Worm (Caenorhabditis elegans): ENCODE results near the gene srbc-24.

DNA sequence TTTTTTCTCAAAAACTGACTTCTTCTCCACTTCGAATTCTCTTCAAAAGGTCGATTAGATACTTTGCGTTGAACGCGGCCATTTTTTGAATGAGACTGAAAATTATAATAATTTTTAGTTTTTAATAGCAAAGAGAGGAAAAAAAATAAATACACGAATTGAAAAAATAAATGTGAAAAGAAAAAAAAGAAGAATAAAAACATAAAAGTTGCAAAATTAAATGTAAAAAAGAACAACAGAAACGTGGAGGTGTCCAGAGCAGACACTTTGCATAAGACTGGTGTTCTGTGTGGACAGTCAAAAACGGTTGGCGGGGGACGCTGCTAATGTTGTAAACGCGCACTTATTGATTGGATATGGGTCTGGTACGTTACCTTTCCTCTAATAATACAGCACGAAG is 7.8 kb downstream of the srbc-24 start, which contains the start of gene C45H4.14:
- TF ChIP-seq F37B4.10 (GFP tag; IDR thresholded peaks at IDR 0.05) (no peak), pha-4 (tag; optimal IDR thresholded peaks at IDR 0.05) (no peak), F55B11.4 (tag; optimal IDR thresholded peaks at IDR 0.05; ENCODE audit: borderline replicate concordance, insufficient read depth) (no peak), ekl-4 (GFP tag; IDR thresholded peaks at IDR 0.05) (no peak), F57C9.4 (tag; optimal IDR thresholded peaks at IDR 0.05) (no peak), Y53G8AR.9 (GFP tag; conservative IDR thresholded peaks at IDR 0.05) (no peak), zim-3 (tag; optimal IDR thresholded peaks at IDR 0.05) (no peak), ztf-22 (GFP tag; optimal IDR thresholded peaks at IDR 0.05) (no peak), ceh-40 (GFP tag; IDR thresholded peaks at IDR 0.05) (no peak), C17E4.6 (GFP tag; IDR thresholded peaks at IDR 0.05) (no peak), tbp1 (GFP tag; optimal IDR thresholded peaks at IDR 0.05) (no peak), rcor-1 (GFP tag; IDR thresholded peaks at IDR 0.05) (no peak), madf-10 (tag; optimal IDR thresholded peaks at IDR 0.05) (no peak), unc-62 (GFP tag; optimal IDR thresholded peaks at IDR 0.05) (no peak)
